Fruit fly (Drosophila melanogaster): ENCODE results near the gene CG14989.

CG14989 gene

dm6 chr3L:4070996-4071379, 16.4 kb upstream of the CG14989 start (continued):
- TF ChIP-seq CG13287 (GFP tag; IDR thresholded peaks at IDR 0.05; ENCODE audit: partially characterized antibody) (no peak), dan (GFP tag; IDR thresholded peaks at IDR 0.05) (no peak), NC2β (GFP tag; optimal IDR thresholded peaks at IDR 0.05) (no peak), CG34422 (GFP tag; IDR thresholded peaks at IDR 0.05) (peak; percentile 6; the same call in 1 of the 3 replicates), gsb (GFP tag; IDR thresholded peaks at IDR 0.05) (no peak), CG12236 (GFP tag; optimal IDR thresholded peaks at IDR 0.05) (no peak), CG11456 (GFP tag; IDR thresholded peaks at IDR 0.05) (peak; percentile 79), gro (GFP tag; optimal IDR thresholded peaks at IDR 0.05) (no peak), CG14965 (GFP tag; optimal IDR thresholded peaks at IDR 0.05; ENCODE audit: borderline replicate concordance) (no peak), ssp (GFP tag; IDR thresholded peaks at IDR 0.05) (no peak), Atf3 (GFP tag; optimal IDR thresholded peaks at IDR 0.05) (no peak), dmrt99B (tag; optimal IDR thresholded peaks at IDR 0.05) (no peak), row (GFP tag; IDR thresholded peaks at IDR 0.05) (peak; percentile 69), dati (GFP tag; IDR thresholded peaks at IDR 0.05) (peak; percentile 58; the same call in 1 of the 2 replicates), Asciz (GFP tag; optimal IDR thresholded peaks at IDR 0.05) (peak; percentile 22), CG8359 (GFP tag; optimal IDR thresholded peaks at IDR 0.05; ENCODE audit: borderline replicate concordance) (no peak), CG3407 (GFP tag; optimal IDR thresholded peaks at IDR 0.05) (no peak), CG17385 (GFP tag; optimal IDR thresholded peaks at IDR 0.05) (peak; percentile 5), Nf-YB (GFP tag; optimal IDR thresholded peaks at IDR 0.05) (no peak), Meics (GFP tag; optimal IDR thresholded peaks at IDR 0.05) (no peak), Dfd (GFP tag; optimal IDR thresholded peaks at IDR 0.05) (no peak), Xrp1 (GFP tag; IDR thresholded peaks at IDR 0.05) (peak; percentile 78), CG6254 (GFP tag; optimal IDR thresholded peaks at IDR 0.05) (no peak), CG1647 (GFP tag; optimal IDR thresholded peaks at IDR 0.05) (peak; percentile 7), Fer1 (GFP tag; optimal IDR thresholded peaks at IDR 0.05) (peak; percentile 51), fu2 (GFP tag; optimal IDR thresholded peaks at IDR 0.05) (no peak), CG17912 (GFP tag; optimal IDR thresholded peaks at IDR 0.05) (no peak), CG12104 (GFP tag; optimal IDR thresholded peaks at IDR 0.05) (no peak), Lhr (GFP tag; optimal IDR thresholded peaks at IDR 0.05) (no peak), CG30020 (tag; optimal IDR thresholded peaks at IDR 0.05) (no peak), btn (GFP tag; optimal IDR thresholded peaks at IDR 0.05) (no peak), CG7271 (tag; optimal IDR thresholded peaks at IDR 0.05) (no peak), CG3847 (GFP tag; IDR thresholded peaks at IDR 0.05) (no peak), CG4328 (GFP tag; optimal IDR thresholded peaks at IDR 0.05) (no peak), CG4617 (GFP tag; optimal IDR thresholded peaks at IDR 0.05; ENCODE audit: borderline replicate concordance) (no peak), p53 (GFP tag; optimal IDR thresholded peaks at IDR 0.05) (no peak), schlank (tag; optimal IDR thresholded peaks at IDR 0.05) (no peak), CG5245 (GFP tag; optimal IDR thresholded peaks at IDR 0.05) (peak; percentile 62), jing (GFP tag; optimal IDR thresholded peaks at IDR 0.05) (peak; percentile 68), tgo (GFP tag; IDR thresholded peaks at IDR 0.05) (peak; percentile 65), CG6813 (GFP tag; optimal IDR thresholded peaks at IDR 0.05) (peak; percentile 61), lola (GFP tag; optimal IDR thresholded peaks at IDR 0.05) (no peak), seq (GFP tag; IDR thresholded peaks at IDR 0.05) (peak; percentile 57), Dll (GFP tag; IDR thresholded peaks at IDR 0.05; ENCODE audit: partially characterized antibody) (no peak), zen (tag; optimal IDR thresholded peaks at IDR 0.05) (no peak), CG10147 (GFP tag; optimal IDR thresholded peaks at IDR 0.05) (peak; percentile 29), her (GFP tag; optimal IDR thresholded peaks at IDR 0.05) (no peak), CG7987 (GFP tag; optimal IDR thresholded peaks at IDR 0.05) (peak; percentile 14), Sry-δ (GFP tag; optimal IDR thresholded peaks at IDR 0.05) (no peak), salm (tag; optimal IDR thresholded peaks at IDR 0.05) (no peak), Rx (GFP tag; IDR thresholded peaks at IDR 0.05) (peak; percentile 68)

Data from whole organism, embryonic.